Worm (Caenorhabditis elegans): ENCODE measurements around the gene nuo-4.
"Not testable (repeated sequence)": the region's sequence is repeated elsewhere in the genome, so short reads cannot be mapped to it uniquely, and the experiment has no call there.

nuo-4 gene

DNA sequence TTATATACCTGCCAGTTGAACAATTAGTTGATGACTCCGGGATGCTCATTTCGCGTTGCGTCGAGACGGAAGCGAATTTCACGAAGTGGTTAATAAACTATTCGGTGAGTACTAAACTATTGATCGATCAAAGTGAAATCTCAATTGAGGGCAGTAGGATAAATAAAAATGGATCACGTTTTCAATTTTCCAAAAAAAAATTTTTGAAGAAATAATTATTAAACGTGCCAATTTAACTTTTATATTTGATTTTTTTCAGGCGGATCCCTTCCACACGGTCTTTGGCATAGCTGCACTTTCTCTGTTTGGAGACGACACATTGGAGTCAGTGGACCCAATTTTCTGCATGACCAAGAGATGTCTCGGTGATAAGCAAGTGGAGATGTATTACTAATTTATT is 22.6 kb downstream of the nuo-4 start, which contains the start of gene B0280.17:
Gene B0280.17 (minus strand): TSS at position 101 of the 400 bp plus-strand sequence.
- TF ChIP-seq ceh-79 (tag; optimal IDR thresholded peaks at IDR 0.05) (no peak), nhr-120 (GFP tag; IDR thresholded peaks at IDR 0.05) (no peak), hsf-1 (GFP tag; IDR thresholded peaks at IDR 0.05) (no peak), ekl-4 (GFP tag; IDR thresholded peaks at IDR 0.05) (no peak), hmg-1.2 (GFP tag; IDR thresholded peaks at IDR 0.05) (no peak), ceh-27 (GFP tag; optimal IDR thresholded peaks at IDR 0.05) (no peak), D2030.7 (GFP tag; IDR thresholded peaks at IDR 0.05) (no peak), ztf-26 (tag; optimal IDR thresholded peaks at IDR 0.05) (no peak), akir-1 (GFP tag; optimal IDR thresholded peaks at IDR 0.05) (no peak), ceh-40 (GFP tag; IDR thresholded peaks at IDR 0.05) (no peak), egrh-3 (GFP tag; IDR thresholded peaks at IDR 0.05) (no peak), egl-18 (GFP tag; IDR thresholded peaks at IDR 0.05) (no peak), tlf-1 (GFP tag; optimal IDR thresholded peaks at IDR 0.05) (no peak), F10E7.11 (tag; optimal IDR thresholded peaks at IDR 0.05) (no peak), cebp-2 (GFP tag; IDR thresholded peaks at IDR 0.05) (no peak), lsl-1 (GFP tag; optimal IDR thresholded peaks at IDR 0.05) (no peak), snpc-1.3 (tag; optimal IDR thresholded peaks at IDR 0.05; ENCODE audit: insufficient read depth) (no peak), tbx-9 (tag; optimal IDR thresholded peaks at IDR 0.05; ENCODE audit: borderline replicate concordance) (no peak), dox-1 (GFP tag; IDR thresholded peaks at IDR 0.05) (no peak)

- TF ChIP-seq lin-54 (GFP tag; optimal IDR thresholded peaks at IDR 0.05): peak; percentile 14
- no peak for TF ChIP-seq unc-130 (GFP tag; optimal IDR thresholded peaks at IDR 0.05)
- peak; percentile 91 for TF ChIP-seq attf-3 (GFP tag; conservative IDR thresholded peaks at IDR 0.05)
Observed at ce11 chrIII:7133559-7133958, 25.1 kb downstream of the nuo-4 start, which contains the start of the genes pot-1 and ggtb-1. Gene pot-1 (minus strand): TSS chrIII:7133678. Gene ggtb-1 (plus strand): TSS chrIII:7133766.

- not testable (repeated sequence) for TF ChIP-seq unc-62 (GFP tag; optimal IDR thresholded peaks at IDR 0.05); lsl-1 (GFP tag; optimal IDR thresholded peaks at IDR 0.05); T07F8.4 (tag; optimal IDR thresholded peaks at IDR 0.05)
Observed at ce11 chrIII:7128601-7129000, 30.0 kb downstream of the nuo-4 start, which contains the start of gene viro-2. Gene viro-2 (plus strand): TSS chrIII:7128901.

DNA sequence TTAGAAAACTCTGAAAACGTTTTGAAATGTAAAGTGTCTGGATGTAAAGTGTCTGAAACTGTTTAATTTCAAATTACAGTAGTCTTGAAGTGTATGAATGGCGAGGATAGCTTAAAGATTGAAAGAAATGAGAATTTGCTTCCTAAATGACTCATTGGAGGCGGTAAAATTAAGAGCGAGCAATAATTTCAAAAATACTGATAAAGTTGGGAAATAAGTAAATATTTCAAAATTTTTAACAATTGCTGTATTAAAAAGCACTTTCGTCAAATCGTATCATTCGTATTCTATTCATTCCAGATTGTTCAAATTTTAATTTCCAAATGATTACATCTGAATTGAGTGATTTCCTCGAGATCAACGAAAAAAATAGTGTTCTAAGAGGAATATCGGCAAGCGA is 34.2 kb downstream of the nuo-4 start, which contains the start of gene B0280.2:
Gene B0280.2 (plus strand): TSS at position 301 of the 400 bp plus-strand sequence.
- TF ChIP-seq madf-6 (GFP tag; IDR thresholded peaks at IDR 0.05) (no peak), nfya-1 (tag; optimal IDR thresholded peaks at IDR 0.05; ENCODE audit: borderline replicate concordance, insufficient read depth) (no peak), nfya-2 (GFP tag; IDR thresholded peaks at IDR 0.05) (no peak), hlh-26 (GFP tag; conservative IDR thresholded peaks at IDR 0.05) (no peak), gei-17 (GFP tag; optimal IDR thresholded peaks at IDR 0.05) (no peak)

DNA sequence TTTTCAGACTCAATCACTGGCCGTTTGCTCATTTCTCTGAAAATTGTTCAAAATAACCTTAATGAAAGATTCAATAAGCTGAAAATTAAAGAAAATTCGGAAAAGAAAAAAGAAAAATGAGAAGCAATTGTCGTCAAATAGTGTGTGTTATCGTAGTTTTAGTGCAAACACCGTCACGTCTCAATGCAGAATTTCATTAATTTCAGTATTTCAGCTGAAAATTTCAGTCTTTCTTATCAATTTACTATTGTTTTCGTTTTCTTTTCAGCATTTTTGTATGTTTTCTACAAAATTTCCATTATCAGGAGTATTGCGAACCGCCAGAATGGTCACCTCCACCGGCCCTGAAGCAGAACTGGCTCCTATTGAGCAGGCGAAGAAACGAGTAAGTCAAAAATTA is 35.7 kb downstream of the nuo-4 start, which contains the start of the genes B0280.9 and rpia-1:
Gene B0280.9 (minus strand): TSS at position 36 of the 400 bp plus-strand sequence.
Gene rpia-1 (plus strand): TSS at position 269 of the 400 bp plus-strand sequence.
- peak; percentile 14 for TF ChIP-seq lsl-1 (GFP tag; optimal IDR thresholded peaks at IDR 0.05)
- TF ChIP-seq snpc-1.3 (tag; optimal IDR thresholded peaks at IDR 0.05; ENCODE audit: insufficient read depth): peak; percentile 41
- TF ChIP-seq cebp-1 (GFP tag; IDR thresholded peaks at IDR 0.05): no peak
- peak; percentile 6 for TF ChIP-seq cebp-1 (tag; optimal IDR thresholded peaks at IDR 0.05)
- peak; percentile 28; the same call in 1 of the 2 replicates for TF ChIP-seq hmg-1.2 (GFP tag; IDR thresholded peaks at IDR 0.05)
- TF ChIP-seq snpc-4 (GFP tag; optimal IDR thresholded peaks at IDR 0.05): no peak
- peak in 1 of 4 experiments; percentile 13 for TF ChIP-seq snpc-4 (tag; optimal IDR thresholded peaks at IDR 0.05)
- TF ChIP-seq snpc-1.1 (tag; optimal IDR thresholded peaks at IDR 0.05; ENCODE audit: insufficient read depth): peak; percentile 32
- peak; percentile 12 for TF ChIP-seq snpc-3.4 (tag; optimal IDR thresholded peaks at IDR 0.05)
- TF ChIP-seq nhr-179 (tag; optimal IDR thresholded peaks at IDR 0.05): no peak
- no peak for TF ChIP-seq C06A6.2 (GFP tag; conservative IDR thresholded peaks at IDR 0.05)
- no peak for TF ChIP-seq rpc-1 (optimal IDR thresholded peaks at IDR 0.05)
- no peak for TF ChIP-seq rpc-1 (tag; optimal IDR thresholded peaks at IDR 0.05)

Data from whole organism, young adult.